Fruit fly (Drosophila melanogaster): ENCODE results near the gene XNP.
A peak's percentile ranks its signal among the peaks of the same experiment; 100 is the strongest.

XNP gene

dm6 chr3R:25448737-25449136 is 33.9 kb downstream of the XNP start (continued):
- TF ChIP-seq CG2120 (GFP tag; optimal IDR thresholded peaks at IDR 0.05) (peak; percentile 2), lab (GFP tag; optimal IDR thresholded peaks at IDR 0.05) (peak; percentile 43), PHDP (tag; optimal IDR thresholded peaks at IDR 0.05) (peak; percentile 42), Atf6 (GFP tag; IDR thresholded peaks at IDR 0.05) (0 out of 2 replicates have a peak, but pooled peaks have one; percentile 36), CG11695 (GFP tag; IDR thresholded peaks at IDR 0.05) (no peak), Med (GFP tag) (peak; percentile 74), CG2678 (tag; optimal IDR thresholded peaks at IDR 0.05) (peak; percentile 48), otp (GFP tag; IDR thresholded peaks at IDR 0.05) (no peak), ac (GFP tag; optimal IDR thresholded peaks at IDR 0.05) (no peak), nau (GFP tag; optimal IDR thresholded peaks at IDR 0.05) (peak; percentile 42), scrt (GFP tag; optimal IDR thresholded peaks at IDR 0.05) (peak; percentile 4), Asciz (GFP tag; optimal IDR thresholded peaks at IDR 0.05) (peak; percentile 38), exex (tag; optimal IDR thresholded peaks at IDR 0.05) (peak; percentile 12), CG17361 (GFP tag; IDR thresholded peaks at IDR 0.05) (0 out of 3 replicates have a peak, but pooled peaks have one; percentile 17), caup (GFP tag; optimal IDR thresholded peaks at IDR 0.05; ENCODE audit: severe bottlenecking) (peak; percentile 17), zfh1 (GFP tag; IDR thresholded peaks at IDR 0.05) (no peak), H2.0 (GFP tag; IDR thresholded peaks at IDR 0.05) (no peak), CG17568 (GFP tag; optimal IDR thresholded peaks at IDR 0.05) (peak; percentile 9), schlank (tag; optimal IDR thresholded peaks at IDR 0.05) (peak; percentile 35), CG3281 (GFP tag; optimal IDR thresholded peaks at IDR 0.05) (peak; percentile 37)

dm6 chr3R:25448318-25448717 is 34.3 kb downstream of the XNP start:
- TF ChIP-seq gem (tag; optimal IDR thresholded peaks at IDR 0.05): peak; percentile 0
- TF ChIP-seq Jarid2 (GFP tag; optimal IDR thresholded peaks at IDR 0.05): no peak
- TF ChIP-seq dpn (GFP tag; optimal IDR thresholded peaks at IDR 0.05): peak in 1 of 2 experiments; percentile 9
- TF ChIP-seq zen2 (GFP tag; IDR thresholded peaks at IDR 0.05; ENCODE audit: partially characterized antibody): no peak
- no peak for TF ChIP-seq btn (GFP tag; optimal IDR thresholded peaks at IDR 0.05)
- 0 out of 3 replicates have a peak, but pooled peaks have one; percentile 28 for TF ChIP-seq row (GFP tag; IDR thresholded peaks at IDR 0.05)
- TF ChIP-seq vvl (GFP tag; IDR thresholded peaks at IDR 0.05): peak; percentile 21; the same call in 1 of the 2 replicates
- TF ChIP-seq BEAF-32 (GFP tag; optimal IDR thresholded peaks at IDR 0.05): no peak
- TF ChIP-seq CG12299 (tag; optimal IDR thresholded peaks at IDR 0.05): no peak
- no peak for TF ChIP-seq CG10209 (GFP tag; optimal IDR thresholded peaks at IDR 0.05)
- TF ChIP-seq CG43689 (GFP tag; IDR thresholded peaks at IDR 0.05): 0 out of 2 replicates have a peak, but pooled peaks have one; percentile 12
- TF ChIP-seq unc-4 (GFP tag; IDR thresholded peaks at IDR 0.05; ENCODE audit: partially characterized antibody): no peak
- TF ChIP-seq HLH3B (GFP tag; IDR thresholded peaks at IDR 0.05): peak; percentile 18; the same call in 1 of the 2 replicates
- TF ChIP-seq emc (GFP tag; optimal IDR thresholded peaks at IDR 0.05): no peak
- TF ChIP-seq ci (GFP tag; IDR thresholded peaks at IDR 0.05): peak; percentile 40; the same call in 1 of the 3 replicates
- TF ChIP-seq CG11504 (tag; optimal IDR thresholded peaks at IDR 0.05): no peak
- TF ChIP-seq E2f2 (GFP tag; IDR thresholded peaks at IDR 0.05): no peak
- no peak for TF ChIP-seq zf30C (GFP tag; optimal IDR thresholded peaks at IDR 0.05)
- no peak for TF ChIP-seq CG3726 (GFP tag; IDR thresholded peaks at IDR 0.05)
- TF ChIP-seq CG1603 (tag; optimal IDR thresholded peaks at IDR 0.05): peak; percentile 19
- TF ChIP-seq Gsc (GFP tag; IDR thresholded peaks at IDR 0.05): no peak
- TF ChIP-seq pan (optimal IDR thresholded peaks at IDR 0.05): no peak
- peak in 1 of 2 experiments; percentile 34 for TF ChIP-seq pan (GFP tag; optimal IDR thresholded peaks at IDR 0.05 in 1 of 2, IDR thresholded peaks at IDR 0.05 in 1 of 2)
- TF ChIP-seq D19A (tag; optimal IDR thresholded peaks at IDR 0.05): peak; percentile 90
- peak; percentile 72 for TF ChIP-seq sens (GFP tag)
- no peak for TF ChIP-seq al (GFP tag; IDR thresholded peaks at IDR 0.05)
- TF ChIP-seq nmo (GFP tag; optimal IDR thresholded peaks at IDR 0.05): peak; percentile 11
- TF ChIP-seq chm (GFP tag; IDR thresholded peaks at IDR 0.05): no peak
- no peak for TF ChIP-seq ranshi (GFP tag; IDR thresholded peaks at IDR 0.05)
- no peak for TF ChIP-seq CG8388 (GFP tag; optimal IDR thresholded peaks at IDR 0.05)
- TF ChIP-seq Xrp1 (GFP tag; IDR thresholded peaks at IDR 0.05): 0 out of 2 replicates have a peak, but pooled peaks have one; percentile 10

Measured in whole organism, embryonic.